Worm (Caenorhabditis elegans) whole organism, L4 larva: ENCODE data around the gene F42A9.8.

Experiments used
- F10B5.3 ChIP-seq: sonication (generic microtip); optimal IDR thresholded peaks from 2 replicates; lab custom pipeline; 2016; ENCODE audit warnings: mild to moderate bottlenecking, missing genetic modification characterization, missing compliant biosample characterization
- T20F7.1 ChIP-seq: fragments of 200-800 bp; sonication (Bioruptor generic); optimal IDR thresholded peaks from 2 replicates; lab custom pipeline; 2018; ENCODE audit warnings: mild to moderate bottlenecking, missing genetic modification characterization, missing compliant biosample characterization
- Y75B8A.6 ChIP-seq: fragments of 200-800 bp; sonication (Bioruptor generic); IDR thresholded peaks from 2 replicates; pipeline ENCODE4 v1.3.6; 2022; ENCODE audit warnings: missing genetic modification reagents, missing genetic modification characterization, missing compliant biosample characterization
- ama-1 ChIP-seq: fragments of 150-350 bp; optimal IDR thresholded peaks from 2 replicates; lab custom pipeline; 2014; ENCODE audit warnings: inconsistent platforms, mixed read lengths
- arid-1 ChIP-seq: fragments of 200-800 bp; sonication (Bioruptor generic); conservative IDR thresholded peaks from 2 replicates; pipeline ENCODE4 v1.3.6; 2022; ENCODE audit warnings: missing genetic modification reagents, missing genetic modification characterization, missing compliant biosample characterization
- ceh-20 ChIP-seq: fragments of 200-800 bp; sonication (Bioruptor generic); IDR thresholded peaks from 2 replicates; pipeline ENCODE4 v1.3.6; 2022; ENCODE audit warnings: missing genetic modification reagents, missing genetic modification characterization, missing compliant biosample characterization
- ceh-28 ChIP-seq: fragments of 150-350 bp; optimal IDR thresholded peaks from 2 replicates; lab custom pipeline; 2014; ENCODE audit warnings: missing biosample characterization, missing genetic modification reagents, missing genetic modification characterization
- ceh-32 ChIP-seq: sonication (generic microtip); optimal IDR thresholded peaks from 2 replicates; lab custom pipeline; 2016; ENCODE audit warnings: mild to moderate bottlenecking, missing genetic modification characterization, missing compliant biosample characterization; ENCODE audit not compliant: poor library complexity
- cey-2 ChIP-seq: sonication (generic microtip); optimal IDR thresholded peaks from 3 replicates; lab custom pipeline; 2017; ENCODE audit warnings: missing genetic modification characterization, mild to moderate bottlenecking, missing compliant biosample characterization, antibody characterized with exemption, borderline replicate concordance; ENCODE audit not compliant: insufficient read depth
- ctbp-1 ChIP-seq: fragments of 200-800 bp; sonication (Bioruptor generic); IDR thresholded peaks from 2 replicates; pipeline ENCODE4 v1.3.6; 2022; ENCODE audit warnings: missing genetic modification reagents, missing genetic modification characterization, missing compliant biosample characterization
- daf-16 ChIP-seq, 3 experiments: sonication (generic microtip); optimal IDR thresholded peaks; 2 replicates each; lab custom pipeline; 2016 to 2017; ENCODE audit warnings: missing genetic modification characterization in 3 of 3, missing genetic modification reagents in 3 of 3, mild to moderate bottlenecking in 2 of 3, missing compliant biosample characterization in 2 of 3, missing biosample characterization in 1 of 3, moderate library complexity in 1 of 3
- daf-19 ChIP-seq: fragments of 200-800 bp; sonication (Bioruptor generic); conservative IDR thresholded peaks from 2 replicates; pipeline ENCODE4 v1.3.6; 2022; ENCODE audit warnings: missing genetic modification characterization, missing compliant biosample characterization
- daf-8 ChIP-seq: fragments of 200-800 bp; sonication (Bioruptor generic); IDR thresholded peaks from 2 replicates; pipeline ENCODE4 v1.3.6; 2022; ENCODE audit warnings: missing genetic modification characterization, missing compliant biosample characterization
- dmd-6 ChIP-seq: fragments of 200-800 bp; sonication (Bioruptor generic); IDR thresholded peaks from 2 replicates; pipeline ENCODE4 v1.3.6; 2022; ENCODE audit warnings: missing genetic modification reagents, missing genetic modification characterization, missing compliant biosample characterization
- duxl-1 ChIP-seq: sonication (generic microtip); optimal IDR thresholded peaks from 2 replicates; lab custom pipeline; 2016; ENCODE audit warnings: mild to moderate bottlenecking, missing genetic modification characterization, moderate library complexity, missing compliant biosample characterization; ENCODE audit not compliant: poor library complexity
- egl-27 ChIP-seq: sonication (generic microtip); optimal IDR thresholded peaks from 3 replicates; lab custom pipeline; 2017; ENCODE audit warnings: missing biosample characterization, missing genetic modification reagents, missing genetic modification characterization
- egl-43 ChIP-seq: fragments of 200-800 bp; sonication (Bioruptor generic); IDR thresholded peaks from 2 replicates; pipeline ENCODE4 v1.3.6; 2022; ENCODE audit warnings: missing genetic modification reagents, missing genetic modification characterization, missing compliant biosample characterization
- hif-1 ChIP-seq, 2 experiments: sonication (generic microtip); optimal IDR thresholded peaks; 2 replicates each; lab custom pipeline; 2016 to 2017; ENCODE audit warnings: missing compliant biosample characterization in 2 of 2, missing genetic modification characterization in 2 of 2, missing genetic modification reagents in 2 of 2, missing genotype in 2 of 2, mild to moderate bottlenecking in 1 of 2
- hlh-30 ChIP-seq: sonication (generic microtip); optimal IDR thresholded peaks from 2 replicates; lab custom pipeline; 2017; ENCODE audit warnings: antibody characterized with exemption, mild to moderate bottlenecking, missing genetic modification characterization, missing compliant biosample characterization; ENCODE audit not compliant: insufficient read depth
- lim-7 ChIP-seq: fragments of 200-800 bp; sonication (Bioruptor generic); IDR thresholded peaks from 2 replicates; pipeline ENCODE4 v1.3.6; 2022; ENCODE audit warnings: missing genetic modification characterization, missing compliant biosample characterization
- lin-1 ChIP-seq: fragments of 200-800 bp; sonication (Bioruptor generic); IDR thresholded peaks from 2 replicates; pipeline ENCODE4 v1.3.6; 2022; ENCODE audit warnings: missing genetic modification reagents, missing genetic modification characterization, missing compliant biosample characterization
- lin-13 ChIP-seq: fragments of 150-350 bp; optimal IDR thresholded peaks from 2 replicates; lab custom pipeline; 2014; ENCODE audit warnings: missing biosample characterization, missing genetic modification reagents, missing genetic modification characterization
- lin-29 ChIP-seq: fragments of 200-800 bp; sonication (Bioruptor generic); IDR thresholded peaks from 2 replicates; pipeline ENCODE4 v1.3.6; 2022; ENCODE audit warnings: missing genetic modification reagents, missing genetic modification characterization, missing compliant biosample characterization
- lin-39 ChIP-seq: fragments of 150-350 bp; optimal IDR thresholded peaks from 2 replicates; lab custom pipeline; 2014; ENCODE audit warnings: missing biosample characterization, missing genetic modification reagents, missing genetic modification characterization
- lsy-2 ChIP-seq, 2 experiments: fragments of 150-350 bp in 1 of 2; sonication (generic microtip) in 1 of 2; optimal IDR thresholded peaks; 2 replicates each; lab custom pipeline; 2014 to 2017; ENCODE audit warnings: missing biosample characterization in 2 of 2, missing genetic modification characterization in 2 of 2
- mdl-1 ChIP-seq, 2 experiments: fragments of 150-350 bp in 1 of 2; sonication (generic microtip) in 1 of 2; optimal IDR thresholded peaks; 2 replicates each; lab custom pipeline; 2014 to 2017; ENCODE audit warnings: missing biosample characterization in 2 of 2, missing genetic modification characterization in 2 of 2
- mes-2 ChIP-seq: sonication (generic microtip); optimal IDR thresholded peaks from 2 replicates; lab custom pipeline; 2016; ENCODE audit warnings: missing genotype, mild to moderate bottlenecking, missing genetic modification characterization, missing compliant biosample characterization; ENCODE audit not compliant: poor library complexity, severe bottlenecking
- nhr-25 ChIP-seq: sonication (generic microtip); optimal IDR thresholded peaks from 2 replicates; lab custom pipeline; 2017; ENCODE audit warnings: missing genetic modification characterization, mild to moderate bottlenecking, missing compliant biosample characterization, antibody characterized with exemption, moderate library complexity, borderline replicate concordance; ENCODE audit not compliant: insufficient read depth
- nhr-41 ChIP-seq: fragments of 200-800 bp; sonication (Bioruptor generic); IDR thresholded peaks from 2 replicates; pipeline ENCODE4 v1.3.6; 2022; ENCODE audit warnings: missing genetic modification reagents, missing genetic modification characterization, missing compliant biosample characterization
- nhr-42 ChIP-seq: fragments of 200-800 bp; sonication (Bioruptor generic); IDR thresholded peaks from 2 replicates; pipeline ENCODE4 v1.3.6; 2022; ENCODE audit warnings: missing genetic modification characterization, missing compliant biosample characterization
- nhr-6 ChIP-seq: fragments of 150-350 bp; optimal IDR thresholded peaks from 2 replicates; lab custom pipeline; 2014; ENCODE audit warnings: missing biosample characterization, missing genetic modification characterization
- nhr-76 ChIP-seq: fragments of 150-350 bp; optimal IDR thresholded peaks from 2 replicates; lab custom pipeline; 2014; ENCODE audit warnings: missing biosample characterization, missing genetic modification characterization
- php-3 ChIP-seq: fragments of 200-800 bp; sonication (Bioruptor generic); IDR thresholded peaks from 2 replicates; pipeline ENCODE4 v1.3.6; 2022; ENCODE audit warnings: missing genetic modification reagents, missing genetic modification characterization, missing compliant biosample characterization
- pqm-1 ChIP-seq: sonication (generic microtip); optimal IDR thresholded peaks from 2 replicates; lab custom pipeline; 2017; ENCODE audit warnings: missing biosample characterization, missing genetic modification characterization
- skn-1 ChIP-seq: fragments of 150-350 bp; optimal IDR thresholded peaks from 2 replicates; lab custom pipeline; 2014; ENCODE audit warnings: missing biosample characterization, missing genetic modification characterization
- spr-3 ChIP-seq: fragments of 200-800 bp; sonication (Bioruptor generic); optimal IDR thresholded peaks from 2 replicates; lab custom pipeline; 2018; ENCODE audit warnings: mild to moderate bottlenecking, missing genetic modification characterization, missing compliant biosample characterization
- unc-62 ChIP-seq, 3 experiments: fragments of 150-350 bp in 1 of 3; sonication (generic microtip); optimal IDR thresholded peaks in 2 of 3; peaks in 1 of 3; 1 replicate in 1 of 3; 2 replicates in 2 of 3; lab custom pipeline; 2014 to 2017; ENCODE audit warnings: missing biosample characterization in 3 of 3, missing genetic modification characterization in 3 of 3, missing genetic modification reagents in 3 of 3, missing genotype in 1 of 3
- zag-1 ChIP-seq: fragments of 150-350 bp; optimal IDR thresholded peaks from 2 replicates; lab custom pipeline; 2014; ENCODE audit warnings: missing biosample characterization, missing genetic modification characterization
- zfp-3 ChIP-seq: fragments of 200-800 bp; sonication (Bioruptor generic); conservative IDR thresholded peaks from 2 replicates; pipeline ENCODE4 v1.3.6; 2022; ENCODE audit warnings: missing genetic modification reagents, missing genetic modification characterization, missing compliant biosample characterization
- ztf-7 ChIP-seq: fragments of 150-350 bp; optimal IDR thresholded peaks from 2 replicates; lab custom pipeline; 2014; ENCODE audit warnings: missing biosample characterization, missing genetic modification characterization

The F42A9.8 gene

ce11 chrIV:8614680-8615079 lies 3.9 kb downstream of the F42A9.8 start, which contains the start of gene cyp-33E3 (continued):
- TF ChIP-seq nhr-42 (GFP tag; lab: Robert Waterston, UW) (no peak), mes-2 (no peak), lin-1 (GFP tag; lab: Robert Waterston, UW) (no peak), ctbp-1 (GFP tag; lab: Robert Waterston, UW) (no peak), unc-62 (GFP tag; optimal IDR thresholded peaks at IDR 0.05 in 1 of 2; lab: Kevin White, UChicago) (no peak), unc-62 (tag; optimal IDR thresholded peaks at IDR 0.05; lab: Kevin White, UChicago) (no peak), ceh-20 (no peak), lsy-2 (tag; optimal IDR thresholded peaks at IDR 0.05; lab: Kevin White, UChicago) (no peak), duxl-1 (tag; lab: Kevin White, UChicago) (no peak), egl-27 (tag; lab: Kevin White, UChicago) (no peak), lin-29 (no peak), skn-1 (no peak), nhr-6 (tag; lab: Kevin White, UChicago) (no peak), ztf-7 (tag; lab: Kevin White, UChicago) (no peak), zag-1 (tag; lab: Kevin White, UChicago) (no peak), nhr-25 (tag; lab: Kevin White, UChicago) (no peak), hif-1 (tag; optimal IDR thresholded peaks at IDR 0.05; lab: Kevin White, UChicago) (no peak), ceh-32 (tag; lab: Kevin White, UChicago) (no peak), T20F7.1 (peak; percentile 34), egl-43 (GFP tag; lab: Robert Waterston, UW) (no peak), nhr-41 (GFP tag; lab: Robert Waterston, UW) (no peak), daf-8 (GFP tag; lab: Robert Waterston, UW) (no peak), Y75B8A.6 (no peak), daf-19 (GFP tag; lab: Robert Waterston, UW) (no peak), lin-39 (tag; lab: Kevin White, UChicago) (no peak), zfp-3 (no peak), arid-1 (GFP tag; lab: Robert Waterston, UW) (no peak), lim-7 (GFP tag; lab: Robert Waterston, UW) (no peak), pqm-1 (tag; lab: Kevin White, UChicago) (peak; percentile 14), php-3 (no peak), nhr-76 (tag; lab: Kevin White, UChicago) (no peak), cey-2 (tag; lab: Kevin White, UChicago) (no peak), F10B5.3 (tag; lab: Kevin White, UChicago) (no peak), mdl-1 (tag; optimal IDR thresholded peaks at IDR 0.05; lab: Kevin White, UChicago) (no peak), lin-13 (no peak), dmd-6 (peak; percentile 45; the same call in 1 of the 2 replicates), ceh-28 (tag; lab: Kevin White, UChicago) (no peak), daf-16 (GFP tag; optimal IDR thresholded peaks at IDR 0.05; lab: Kevin White, UChicago) (no peak), daf-16 (tag; optimal IDR thresholded peaks at IDR 0.05; lab: Kevin White, UChicago) (peak; percentile 41), hlh-30 (peak; percentile 18), ama-1 (no peak), spr-3 (no peak)
